Fruit fly (Drosophila melanogaster): ENCODE data around the gene CG13029.

CG13029 gene

DNA sequence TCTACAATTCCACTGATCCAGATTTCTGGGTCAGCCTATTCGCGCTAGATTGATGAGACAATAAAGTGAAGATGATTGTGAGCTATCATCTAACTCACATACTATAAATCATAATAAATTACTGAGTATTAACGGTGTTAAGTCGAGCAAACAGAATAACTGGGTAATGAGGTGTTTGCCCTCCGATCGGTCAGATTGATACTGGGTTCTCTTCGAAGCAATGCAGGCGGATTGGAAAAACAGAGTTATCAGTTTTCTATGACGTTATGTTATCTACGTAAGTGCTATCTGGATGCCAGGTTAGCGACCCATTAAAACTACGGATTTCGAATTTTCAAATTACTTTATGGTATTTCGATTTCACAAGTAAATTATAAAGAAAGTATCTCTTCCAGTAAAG lies 31.5 kb downstream of the CG13029 start:
- TF ChIP-seq bab1 (GFP tag; optimal IDR thresholded peaks at IDR 0.05): no peak
- peak; percentile 32 for TF ChIP-seq kay (GFP tag; ENCODE audit: borderline replicate concordance)

DNA sequence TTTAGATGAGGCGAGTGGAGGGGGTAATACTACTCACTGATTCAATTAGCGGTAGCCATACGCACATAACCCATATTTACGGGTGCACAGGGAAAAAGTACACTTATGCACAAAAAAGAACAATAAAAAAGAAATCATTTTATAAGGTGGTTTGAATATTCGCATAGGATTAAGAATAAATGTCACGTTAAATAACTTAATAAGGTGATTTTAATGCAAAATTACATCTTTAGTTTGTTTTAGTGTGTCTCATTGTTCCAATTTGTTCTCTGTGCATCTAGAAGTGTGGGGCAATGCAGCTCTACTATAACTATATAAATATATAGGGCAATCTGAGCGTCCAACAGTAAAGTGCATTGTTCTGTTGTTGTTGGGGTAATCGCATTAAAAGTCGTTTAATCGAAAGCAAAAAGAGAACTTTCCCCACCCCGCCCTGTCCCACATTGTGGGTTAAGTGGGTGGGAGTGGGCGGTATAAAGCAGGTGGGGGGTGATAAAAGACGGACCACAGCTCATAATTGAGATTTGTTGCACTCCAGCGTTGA lies 32.4 kb downstream of the CG13029 start:
- TF ChIP-seq pad (GFP tag; optimal IDR thresholded peaks at IDR 0.05): no peak
- TF ChIP-seq CG7045 (GFP tag; optimal IDR thresholded peaks at IDR 0.05): peak; percentile 21
- no peak for TF ChIP-seq toe (GFP tag; optimal IDR thresholded peaks at IDR 0.05)
- TF ChIP-seq cnc (optimal IDR thresholded peaks at IDR 0.05): no peak
- TF ChIP-seq CG12768 (GFP tag; optimal IDR thresholded peaks at IDR 0.05): no peak
- no peak for TF ChIP-seq CG11617 (GFP tag; optimal IDR thresholded peaks at IDR 0.05)
- no peak for TF ChIP-seq bab1 (GFP tag; optimal IDR thresholded peaks at IDR 0.05)
- peak; percentile 5 for TF ChIP-seq CG14711 (tag; optimal IDR thresholded peaks at IDR 0.05)
- TF ChIP-seq CG5204 (GFP tag; optimal IDR thresholded peaks at IDR 0.05): peak; percentile 6

DNA sequence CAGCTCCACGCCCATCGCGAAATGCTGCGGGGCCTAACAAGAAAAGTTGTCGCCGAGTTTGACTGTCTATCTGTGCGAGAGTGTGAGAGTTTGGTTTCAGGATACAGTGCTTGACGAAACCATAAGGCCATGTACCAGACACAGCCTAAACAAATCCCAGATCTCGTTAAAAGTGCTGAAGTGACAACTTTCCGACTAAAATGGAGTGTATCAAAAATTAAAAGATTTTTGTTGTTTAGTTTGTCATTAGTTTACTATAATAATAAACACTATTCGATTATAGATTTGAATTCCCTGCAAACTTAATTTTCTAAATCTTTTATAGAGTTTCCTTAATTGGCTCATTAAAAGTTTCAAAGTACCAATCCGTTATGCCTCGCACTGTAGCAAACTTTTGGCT lies 33.2 kb downstream of the CG13029 start:
- TF ChIP-seq CG11617 (GFP tag; optimal IDR thresholded peaks at IDR 0.05) (no peak), pad (GFP tag; optimal IDR thresholded peaks at IDR 0.05) (no peak), CG14711 (tag; optimal IDR thresholded peaks at IDR 0.05) (no peak), CG5204 (GFP tag; optimal IDR thresholded peaks at IDR 0.05) (no peak), cnc (optimal IDR thresholded peaks at IDR 0.05) (no peak), tj (GFP tag; optimal IDR thresholded peaks at IDR 0.05) (no peak), cic (GFP tag; optimal IDR thresholded peaks at IDR 0.05) (no peak), toe (GFP tag; optimal IDR thresholded peaks at IDR 0.05) (no peak), bab1 (GFP tag; optimal IDR thresholded peaks at IDR 0.05) (no peak), ovo (GFP tag; optimal IDR thresholded peaks at IDR 0.05) (no peak), Clk (GFP tag; optimal IDR thresholded peaks at IDR 0.05) (no peak), Crg-1 (GFP tag; optimal IDR thresholded peaks at IDR 0.05) (no peak), Hr96 (GFP tag; optimal IDR thresholded peaks at IDR 0.05) (no peak), CG7101 (tag; optimal IDR thresholded peaks at IDR 0.05) (no peak), CG33017 (tag; optimal IDR thresholded peaks at IDR 0.05) (no peak), Mnt (GFP tag; optimal IDR thresholded peaks at IDR 0.05) (no peak)

dm6 chr3L:16896408-16896807 lies 36.0 kb downstream of the CG13029 start:
- no peak for TF ChIP-seq Clk (GFP tag; optimal IDR thresholded peaks at IDR 0.05)
- no peak for TF ChIP-seq kay (GFP tag; ENCODE audit: borderline replicate concordance)
- no peak for TF ChIP-seq cnc (optimal IDR thresholded peaks at IDR 0.05)
- TF ChIP-seq CG5204 (GFP tag; optimal IDR thresholded peaks at IDR 0.05): no peak
- TF ChIP-seq CG14711 (tag; optimal IDR thresholded peaks at IDR 0.05): no peak
- TF ChIP-seq CG33017 (tag; optimal IDR thresholded peaks at IDR 0.05): no peak
- no peak for TF ChIP-seq Hr96 (GFP tag; optimal IDR thresholded peaks at IDR 0.05)

DNA sequence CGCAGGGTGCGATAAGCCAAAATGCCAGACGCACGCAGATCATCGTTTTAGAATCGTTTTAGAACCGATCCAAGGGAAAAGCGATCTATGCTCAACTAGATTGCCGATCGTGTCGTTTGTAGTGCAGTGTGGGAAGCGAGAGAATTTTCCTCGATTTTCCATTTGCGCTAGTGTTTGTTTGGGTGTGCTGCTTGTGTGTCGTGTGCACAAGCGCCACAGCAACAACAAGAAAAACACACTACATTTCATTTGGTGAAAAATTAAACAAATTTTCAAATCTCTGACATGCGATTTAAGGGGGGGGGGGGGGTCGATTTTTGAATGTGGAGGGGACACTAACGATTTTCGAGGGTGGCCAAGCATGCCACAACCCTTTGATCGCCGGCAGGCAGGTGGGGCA lies 50.0 kb downstream of the CG13029 start:
- no peak for TF ChIP-seq Clk (GFP tag; optimal IDR thresholded peaks at IDR 0.05)
- no peak for TF ChIP-seq CG1620 (GFP tag; optimal IDR thresholded peaks at IDR 0.05)
- no peak for TF ChIP-seq CG14711 (tag; optimal IDR thresholded peaks at IDR 0.05)
- TF ChIP-seq CG7101 (tag; optimal IDR thresholded peaks at IDR 0.05): no peak
- TF ChIP-seq CG11617 (GFP tag; optimal IDR thresholded peaks at IDR 0.05): no peak
- no peak for TF ChIP-seq CG7045 (GFP tag; optimal IDR thresholded peaks at IDR 0.05)
- TF ChIP-seq Crg-1 (GFP tag; optimal IDR thresholded peaks at IDR 0.05): no peak
- no peak for TF ChIP-seq bab1 (GFP tag; optimal IDR thresholded peaks at IDR 0.05)
- no peak for TF ChIP-seq CG12768 (GFP tag; optimal IDR thresholded peaks at IDR 0.05)
- no peak for TF ChIP-seq pad (GFP tag; optimal IDR thresholded peaks at IDR 0.05)
- no peak for TF ChIP-seq ovo (GFP tag; optimal IDR thresholded peaks at IDR 0.05)
- TF ChIP-seq tj (GFP tag; optimal IDR thresholded peaks at IDR 0.05): no peak
